Fruit fly (Drosophila melanogaster): ENCODE results near the gene CG6707.

The CG6707 gene

dm6 chr3L:9899046-9899659 lies 778 bp upstream of the CG6707 start, which contains the start of gene nudE (continued):
- TF ChIP-seq pzg (GFP tag; optimal IDR thresholded peaks at IDR 0.05) (peak; percentile 64), CG12659 (GFP tag; optimal IDR thresholded peaks at IDR 0.05) (peak; percentile 49), lbe (GFP tag; optimal IDR thresholded peaks at IDR 0.05) (peak; percentile 26), row (GFP tag; IDR thresholded peaks at IDR 0.05) (peak; percentile 28; the same call in 2 of the 3 replicates), B-H1 (GFP tag; IDR thresholded peaks at IDR 0.05) (no peak), CG2199 (GFP tag; IDR thresholded peaks at IDR 0.05) (no peak), az2 (GFP tag; optimal IDR thresholded peaks at IDR 0.05) (no peak), twi (tag; optimal IDR thresholded peaks at IDR 0.05) (no peak), sna (GFP tag; IDR thresholded peaks at IDR 0.05; ENCODE audit: partially characterized antibody) (no peak), disco-r (GFP tag; optimal IDR thresholded peaks at IDR 0.05) (no peak), kni (GFP tag; optimal IDR thresholded peaks at IDR 0.05) (no peak), CG4424 (GFP tag; optimal IDR thresholded peaks at IDR 0.05) (peak; percentile 22), wor (GFP tag; IDR thresholded peaks at IDR 0.05) (no peak), H2.0 (GFP tag; IDR thresholded peaks at IDR 0.05) (no peak), CG10959 (GFP tag; IDR thresholded peaks at IDR 0.05) (no peak), CG17385 (GFP tag; optimal IDR thresholded peaks at IDR 0.05) (peak; percentile 22), CG6689 (GFP tag; IDR thresholded peaks at IDR 0.05) (no peak), Dll (GFP tag; IDR thresholded peaks at IDR 0.05; ENCODE audit: partially characterized antibody) (0 out of 4 replicates have a peak, but pooled peaks have one; percentile 25), jigr1 (GFP tag; IDR thresholded peaks at IDR 0.05) (no peak), Hr51 (GFP tag; optimal IDR thresholded peaks at IDR 0.05) (no peak), aop (GFP tag; IDR thresholded peaks at IDR 0.05) (no peak), eyg (GFP tag; optimal IDR thresholded peaks at IDR 0.05) (no peak), kay (GFP tag; optimal IDR thresholded peaks at IDR 0.05) (no peak)

- TF ChIP-seq Xbp1 (GFP tag; optimal IDR thresholded peaks at IDR 0.05), result peak; percentile 39
- TF ChIP-seq chif (GFP tag; optimal IDR thresholded peaks at IDR 0.05), result no peak
- no peak for TF ChIP-seq run (tag; optimal IDR thresholded peaks at IDR 0.05)
- no peak for TF ChIP-seq CG4617 (GFP tag; optimal IDR thresholded peaks at IDR 0.05; ENCODE audit: borderline replicate concordance)
- no peak for TF ChIP-seq CG5953 (GFP tag; IDR thresholded peaks at IDR 0.05)
- no peak for TF ChIP-seq CG12942 (GFP tag; optimal IDR thresholded peaks at IDR 0.05)
- no peak for TF ChIP-seq gsb (GFP tag; IDR thresholded peaks at IDR 0.05)
- no peak for TF ChIP-seq CG6254 (GFP tag; optimal IDR thresholded peaks at IDR 0.05)
- no peak for TF ChIP-seq Hsf (GFP tag; optimal IDR thresholded peaks at IDR 0.05)
- no peak for TF ChIP-seq psq (GFP tag; optimal IDR thresholded peaks at IDR 0.05)
- TF ChIP-seq CG33213 (GFP tag; optimal IDR thresholded peaks at IDR 0.05), result no peak
- no peak for TF ChIP-seq dmrt99B (tag; optimal IDR thresholded peaks at IDR 0.05)
- TF ChIP-seq nau (GFP tag; optimal IDR thresholded peaks at IDR 0.05), result no peak
- TF ChIP-seq HHEX (GFP tag; optimal IDR thresholded peaks at IDR 0.05), result no peak
- peak; percentile 44 for TF ChIP-seq exex (tag; optimal IDR thresholded peaks at IDR 0.05)
- TF ChIP-seq CG10431 (GFP tag; optimal IDR thresholded peaks at IDR 0.05), result no peak
- TF ChIP-seq slbo (GFP tag; IDR thresholded peaks at IDR 0.05), result no peak
- TF ChIP-seq CG17568 (GFP tag; optimal IDR thresholded peaks at IDR 0.05), result no peak
- TF ChIP-seq Blimp-1 (GFP tag; optimal IDR thresholded peaks at IDR 0.05), result no peak
- TF ChIP-seq sisA (GFP tag; IDR thresholded peaks at IDR 0.05), result peak; percentile 23; the same call in 1 of the 2 replicates
- no peak for TF ChIP-seq Fer3 (tag; optimal IDR thresholded peaks at IDR 0.05)
- no peak for TF ChIP-seq row (GFP tag; IDR thresholded peaks at IDR 0.05)
- no peak for TF ChIP-seq ranshi (GFP tag; IDR thresholded peaks at IDR 0.05)
- no peak for TF ChIP-seq ind (GFP tag; optimal IDR thresholded peaks at IDR 0.05)
- no peak for TF ChIP-seq Asciz (GFP tag; optimal IDR thresholded peaks at IDR 0.05)
- TF ChIP-seq Spps (tag; optimal IDR thresholded peaks at IDR 0.05), result no peak
- TF ChIP-seq kni (GFP tag; optimal IDR thresholded peaks at IDR 0.05), result no peak
- TF ChIP-seq CG18599 (GFP tag; optimal IDR thresholded peaks at IDR 0.05), result no peak
Observed at dm6 chr3L:9897164-9897783, 1.1 kb downstream of the CG6707 start.

Data from whole organism, embryonic.